Worm (Caenorhabditis elegans) whole organism, young adult: ENCODE results near the gene vps-2.

ENCODE experiments used
- B0035.1 ChIP-seq: sonication (generic microtip); optimal IDR thresholded peaks from 2 replicates; lab custom pipeline; 2016; ENCODE audit warnings: missing genetic modification characterization, mild to moderate bottlenecking, missing compliant biosample characterization, missing genotype, missing genetic modification reagents
- B0261.1 ChIP-seq: sonication (generic microtip); optimal IDR thresholded peaks from 2 replicates; lab custom pipeline; 2016; ENCODE audit warnings: mild to moderate bottlenecking, missing genetic modification characterization, moderate library complexity, missing compliant biosample characterization
- F23B12.7 ChIP-seq: sonication (generic microtip); optimal IDR thresholded peaks from 2 replicates; lab custom pipeline; 2017; ENCODE audit warnings: missing genetic modification characterization, mild to moderate bottlenecking, missing compliant biosample characterization, antibody characterized with exemption, moderate library complexity; ENCODE audit not compliant: insufficient read depth
- F57A8.1 ChIP-seq: fragments of 200-800 bp; sonication (Bioruptor generic); optimal IDR thresholded peaks from 2 replicates; lab custom pipeline; 2018; ENCODE audit warnings: mild to moderate bottlenecking, missing genetic modification characterization, moderate library complexity, missing compliant biosample characterization
- F57C9.4 ChIP-seq: sonication (generic microtip); optimal IDR thresholded peaks from 2 replicates; lab custom pipeline; 2017; ENCODE audit warnings: mild to moderate bottlenecking, missing genetic modification characterization, missing compliant biosample characterization
- Y53G8AR.9 ChIP-seq: fragments of 200-800 bp; sonication (Bioruptor generic); conservative IDR thresholded peaks from 2 replicates; pipeline ENCODE4 v1.3.6; 2022; ENCODE audit warnings: missing genetic modification reagents, missing genetic modification characterization, missing compliant biosample characterization
- Y56A3A.18 ChIP-seq: fragments of 200-800 bp; sonication (Bioruptor generic); IDR thresholded peaks from 2 replicates; pipeline ENCODE4 v1.3.6; 2022; ENCODE audit warnings: missing genetic modification reagents, missing genetic modification characterization, missing compliant biosample characterization
- Y95B8A.8 ChIP-seq: fragments of 200-800 bp; sonication (Bioruptor generic); IDR thresholded peaks from 2 replicates; pipeline ENCODE4 v1.3.6; 2022; ENCODE audit warnings: missing genetic modification reagents, missing genetic modification characterization, missing compliant biosample characterization
- akir-1 ChIP-seq: fragments of 200-800 bp; sonication (Bioruptor generic); optimal IDR thresholded peaks from 2 replicates; lab custom pipeline; 2018; ENCODE audit warnings: mild to moderate bottlenecking, missing genetic modification characterization, moderate library complexity, missing compliant biosample characterization
- atf-7 ChIP-seq: sonication (generic microtip); optimal IDR thresholded peaks from 2 replicates; lab custom pipeline; 2017; ENCODE audit warnings: mild to moderate bottlenecking, missing genetic modification characterization, missing compliant biosample characterization
- attf-5 ChIP-seq: fragments of 200-800 bp; sonication (Bioruptor generic); optimal IDR thresholded peaks from 2 replicates; lab custom pipeline; 2018; ENCODE audit warnings: mild to moderate bottlenecking, missing genetic modification characterization, missing compliant biosample characterization
- bed-1 ChIP-seq: fragments of 200-800 bp; sonication (Bioruptor generic); IDR thresholded peaks from 2 replicates; pipeline ENCODE4 v1.3.6; 2022; ENCODE audit warnings: missing genetic modification reagents, missing genetic modification characterization, missing compliant biosample characterization
- ccch-3 ChIP-seq: fragments of 200-800 bp; sonication (Bioruptor generic); optimal IDR thresholded peaks from 2 replicates; lab custom pipeline; 2018; ENCODE audit warnings: mild to moderate bottlenecking, missing genetic modification characterization, missing compliant biosample characterization
- cebp-2 ChIP-seq: fragments of 200-800 bp; sonication (Bioruptor generic); IDR thresholded peaks from 2 replicates; pipeline ENCODE4 v1.3.6; 2022; ENCODE audit warnings: missing genetic modification characterization, missing compliant biosample characterization
- ceh-27 ChIP-seq: fragments of 200-800 bp; sonication (Bioruptor generic); optimal IDR thresholded peaks from 2 replicates; lab custom pipeline; 2018; ENCODE audit warnings: mild to moderate bottlenecking, missing genetic modification characterization, moderate library complexity, missing compliant biosample characterization
- ceh-58 ChIP-seq: fragments of 200-800 bp; sonication (Bioruptor generic); IDR thresholded peaks from 2 replicates; pipeline ENCODE4 v1.3.6; 2022; ENCODE audit warnings: missing genetic modification characterization, missing compliant biosample characterization
- dox-1 ChIP-seq: fragments of 200-800 bp; sonication (Bioruptor generic); IDR thresholded peaks from 2 replicates; pipeline ENCODE4 v1.3.6; 2022; ENCODE audit warnings: missing genetic modification reagents, missing genetic modification characterization, missing compliant biosample characterization
- egl-44 ChIP-seq: fragments of 200-800 bp; sonication (Bioruptor generic); IDR thresholded peaks from 2 replicates; pipeline ENCODE4 v1.3.6; 2022; ENCODE audit warnings: missing genetic modification reagents, missing genetic modification characterization, missing compliant biosample characterization
- fkh-3 ChIP-seq: sonication (generic microtip); optimal IDR thresholded peaks from 2 replicates; lab custom pipeline; 2016; ENCODE audit warnings: mild to moderate bottlenecking, missing genetic modification characterization, missing compliant biosample characterization
- hlh-26 ChIP-seq: fragments of 200-800 bp; sonication (Bioruptor generic); conservative IDR thresholded peaks from 2 replicates; pipeline ENCODE4 v1.3.6; 2022; ENCODE audit warnings: missing genetic modification reagents, missing genetic modification characterization, missing compliant biosample characterization
- hmg-1.2 ChIP-seq: fragments of 200-800 bp; sonication (Bioruptor generic); IDR thresholded peaks from 2 replicates; pipeline ENCODE4 v1.3.6; 2022; ENCODE audit warnings: missing genetic modification reagents, missing genetic modification characterization, missing compliant biosample characterization
- hmg-20 ChIP-seq: fragments of 200-800 bp; sonication (Bioruptor generic); IDR thresholded peaks from 2 replicates; pipeline ENCODE4 v1.3.6; 2022; ENCODE audit warnings: missing genetic modification reagents, missing genetic modification characterization, missing compliant biosample characterization
- hsf-1 ChIP-seq: fragments of 200-800 bp; sonication (Bioruptor generic); IDR thresholded peaks from 2 replicates; pipeline ENCODE4 v1.3.6; 2022; ENCODE audit warnings: missing genetic modification reagents, missing genetic modification characterization, missing compliant biosample characterization
- let-607 ChIP-seq, 2 experiments: fragments of 200-800 bp in 1 of 2; sonication (Bioruptor generic) in 1 of 2; sonication (generic microtip) in 1 of 2; optimal IDR thresholded peaks; 2 replicates each; lab custom pipeline; 2016 to 2018; ENCODE audit warnings: mild to moderate bottlenecking in 2 of 2, missing compliant biosample characterization in 2 of 2, missing genetic modification characterization in 2 of 2, moderate library complexity in 2 of 2, missing genotype in 1 of 2
- mcd-1 ChIP-seq: fragments of 200-800 bp; sonication (Bioruptor generic); IDR thresholded peaks from 2 replicates; pipeline ENCODE4 v1.3.6; 2022; ENCODE audit warnings: missing genetic modification reagents, missing genetic modification characterization, missing compliant biosample characterization
- nfyb-1 ChIP-seq: fragments of 200-800 bp; sonication (Bioruptor generic); IDR thresholded peaks from 2 replicates; pipeline ENCODE4 v1.3.6; 2022; ENCODE audit warnings: missing genetic modification reagents, missing genetic modification characterization, missing compliant biosample characterization
- nhr-90 ChIP-seq: sonication (generic microtip); optimal IDR thresholded peaks from 2 replicates; lab custom pipeline; 2016; ENCODE audit warnings: missing genotype, mild to moderate bottlenecking, missing genetic modification characterization, missing compliant biosample characterization
- pbrm-1 ChIP-seq: fragments of 200-800 bp; sonication (Bioruptor generic); IDR thresholded peaks from 2 replicates; pipeline ENCODE4 v1.3.6; 2022; ENCODE audit warnings: missing genetic modification reagents, missing genetic modification characterization, missing compliant biosample characterization
- pha-4 ChIP-seq: fragments of 150-350 bp; sonication (generic microtip); optimal IDR thresholded peaks from 2 replicates; lab custom pipeline; 2014; ENCODE audit warnings: missing biosample characterization, missing genetic modification reagents, missing genetic modification characterization
- rcor-1 ChIP-seq: fragments of 200-800 bp; sonication (Bioruptor generic); IDR thresholded peaks from 2 replicates; pipeline ENCODE4 v1.3.6; 2022; ENCODE audit warnings: missing genetic modification reagents, missing genetic modification characterization, missing compliant biosample characterization
- sea-2 ChIP-seq: fragments of 200-800 bp; sonication (Bioruptor generic); IDR thresholded peaks from 2 replicates; pipeline ENCODE4 v1.3.6; 2022; ENCODE audit warnings: missing genetic modification characterization, missing compliant biosample characterization
- snpc-1.1 ChIP-seq: sonication (generic microtip); optimal IDR thresholded peaks from 2 replicates; lab custom pipeline; 2017; ENCODE audit warnings: missing genetic modification characterization, mild to moderate bottlenecking, missing compliant biosample characterization, antibody characterized with exemption, moderate library complexity, missing genotype, missing genetic modification reagents; ENCODE audit not compliant: insufficient read depth
- snpc-1.3 ChIP-seq: sonication (generic microtip); optimal IDR thresholded peaks from 2 replicates; lab custom pipeline; 2017; ENCODE audit warnings: missing genetic modification characterization, mild to moderate bottlenecking, missing compliant biosample characterization, antibody characterized with exemption, moderate library complexity, missing genotype, missing genetic modification reagents; ENCODE audit not compliant: insufficient read depth
- snpc-4 ChIP-seq, 5 experiments: fragments of 150-350 bp in 1 of 5; sonication (generic microtip) in 4 of 5; optimal IDR thresholded peaks; 2 replicates each; lab custom pipeline; 2014 to 2018; ENCODE audit warnings: missing genetic modification characterization in 5 of 5, missing biosample characterization in 3 of 5, antibody characterized with exemption in 2 of 5, mild to moderate bottlenecking in 2 of 5, missing compliant biosample characterization in 2 of 5, missing genotype in 2 of 5, moderate library complexity in 2 of 5, missing genetic modification reagents in 1 of 5
- tbp1 ChIP-seq: fragments of 200-800 bp; sonication (Bioruptor generic); optimal IDR thresholded peaks from 2 replicates; lab custom pipeline; 2018; ENCODE audit warnings: mild to moderate bottlenecking, missing genetic modification characterization, missing compliant biosample characterization
- unc-62 ChIP-seq: fragments of 150-350 bp; optimal IDR thresholded peaks from 2 replicates; lab custom pipeline; 2014; ENCODE audit warnings: missing biosample characterization, missing genetic modification reagents, missing genetic modification characterization
- xnd-1 ChIP-seq: sonication (generic microtip); optimal IDR thresholded peaks from 2 replicates; lab custom pipeline; 2016; ENCODE audit warnings: missing genotype, missing genetic modification reagents, missing genetic modification characterization, missing compliant biosample characterization
- zfh-2 ChIP-seq: fragments of 200-800 bp; sonication (Bioruptor generic); conservative IDR thresholded peaks from 2 replicates; pipeline ENCODE4 v1.3.6; 2022; ENCODE audit warnings: missing genetic modification reagents, missing genetic modification characterization, missing compliant biosample characterization
- ztf-18 ChIP-seq: sonication (generic microtip); optimal IDR thresholded peaks from 2 replicates; lab custom pipeline; 2016; ENCODE audit warnings: missing genotype, mild to moderate bottlenecking, missing genetic modification characterization, missing compliant biosample characterization
- ztf-22 ChIP-seq: fragments of 200-800 bp; sonication (Bioruptor generic); optimal IDR thresholded peaks from 2 replicates; lab custom pipeline; 2018; ENCODE audit warnings: mild to moderate bottlenecking, missing genetic modification characterization, moderate library complexity, missing compliant biosample characterization
- ztf-26 ChIP-seq: sonication (generic microtip); optimal IDR thresholded peaks from 2 replicates; lab custom pipeline; 2017; ENCODE audit warnings: missing genetic modification characterization, missing compliant biosample characterization
- ztf-28 ChIP-seq: fragments of 200-800 bp; sonication (Bioruptor generic); IDR thresholded peaks from 2 replicates; pipeline ENCODE4 v1.3.6; 2022; ENCODE audit warnings: missing genetic modification reagents, missing genetic modification characterization, missing compliant biosample characterization
- ztf-6 ChIP-seq: fragments of 200-800 bp; sonication (Bioruptor generic); IDR thresholded peaks from 2 replicates; pipeline ENCODE4 v1.3.6; 2022; ENCODE audit warnings: missing genetic modification reagents, missing genetic modification characterization, missing compliant biosample characterization

vps-2 gene

ce11 chrII:12799927-12800522 lies 32.0 kb upstream of the vps-2 start (continued):
- no peak for TF ChIP-seq let-607 (tag; optimal IDR thresholded peaks at IDR 0.05; lab: Kevin White, UChicago)
- peak; percentile 28 for TF ChIP-seq tbp1 (GFP tag; lab: Kevin White, UChicago)
- TF ChIP-seq attf-5, result peak; percentile 14
- 0 out of 2 replicates have a peak, but pooled peaks have one; percentile 4 for TF ChIP-seq Y95B8A.8 (GFP tag; lab: Robert Waterston, UW)
- no peak for TF ChIP-seq cebp-2 (GFP tag; lab: Robert Waterston, UW)
- peak; percentile 52 for TF ChIP-seq snpc-1.1 (tag; lab: Kevin White, UChicago)
- no peak for TF ChIP-seq B0035.1 (tag; lab: Kevin White, UChicago)

ce11 chrII:12799364-12799763 lies 31.3 kb upstream of the vps-2 start:
- TF ChIP-seq hsf-1 (GFP tag; lab: Robert Waterston, UW) (peak; percentile 79), snpc-1.3 (tag; lab: Kevin White, UChicago) (no peak)

- TF ChIP-seq ztf-6 (GFP tag; lab: Robert Waterston, UW) (peak; percentile 78), ztf-18 (tag; lab: Kevin White, UChicago) (peak; percentile 5), F23B12.7 (no peak), ceh-58 (0 out of 2 replicates have a peak, but pooled peaks have one; percentile 22), ccch-3 (no peak), hlh-26 (GFP tag; lab: Robert Waterston, UW) (no peak), zfh-2 (GFP tag; lab: Robert Waterston, UW) (peak; percentile 91), F57C9.4 (tag; lab: Kevin White, UChicago) (peak; percentile 1), Y53G8AR.9 (peak; percentile 89), Y56A3A.18 (GFP tag; lab: Robert Waterston, UW) (0 out of 2 replicates have a peak, but pooled peaks have one; percentile 24), hmg-1.2 (GFP tag; lab: Robert Waterston, UW) (peak; percentile 91), nfyb-1 (GFP tag; lab: Robert Waterston, UW) (peak; percentile 82), F57A8.1 (GFP tag; lab: Kevin White, UChicago) (no peak), ztf-28 (GFP tag; lab: Robert Waterston, UW) (no peak), unc-62 (GFP tag; lab: Kevin White, UChicago) (no peak), snpc-4 (GFP tag; optimal IDR thresholded peaks at IDR 0.05; lab: Kevin White, UChicago) (no peak), snpc-4 (tag; optimal IDR thresholded peaks at IDR 0.05; lab: Kevin White, UChicago) (peak in 2 of 4 experiments; percentile 63 to 64), xnd-1 (tag; lab: Kevin White, UChicago) (no peak), mcd-1 (peak; percentile 78), B0261.1 (tag; lab: Kevin White, UChicago) (no peak), sea-2 (GFP tag; lab: Robert Waterston, UW) (0 out of 2 replicates have a peak, but pooled peaks have one; percentile 41), ztf-26 (tag; lab: Kevin White, UChicago) (peak; percentile 89), egl-44 (GFP tag; lab: Robert Waterston, UW) (peak; percentile 87), pha-4 (tag; lab: Kevin White, UChicago) (no peak), atf-7 (tag; lab: Kevin White, UChicago) (peak; percentile 91), cebp-2 (GFP tag; lab: Robert Waterston, UW) (no peak), hmg-20 (GFP tag; lab: Robert Waterston, UW) (no peak), ceh-27 (GFP tag; lab: Kevin White, UChicago) (peak; percentile 14), dox-1 (GFP tag; lab: Robert Waterston, UW) (peak; percentile 89), nhr-90 (tag; lab: Kevin White, UChicago) (peak; percentile 75), ztf-22 (peak; percentile 86), fkh-3 (tag; lab: Kevin White, UChicago) (no peak), bed-1 (GFP tag; lab: Robert Waterston, UW) (no peak), rcor-1 (GFP tag; lab: Robert Waterston, UW) (no peak), pbrm-1 (GFP tag; lab: Robert Waterston, UW) (peak; percentile 83), akir-1 (GFP tag; lab: Kevin White, UChicago) (no peak)
Observed at ce11 chrII:12798814-12799213, 30.8 kb upstream of the vps-2 start.
